Fruit fly (Drosophila melanogaster) whole organism, wandering third instar larva: ENCODE results near the gene RpL24-like.

Experiments
- Abd-B ChIP-seq: fragments of >200 bp; optimal IDR thresholded peaks from 2 replicates; lab custom pipeline; 2017; ENCODE audit warnings: missing biosample characterization, missing genetic modification characterization
- CG32264 ChIP-seq: fragments of 200-800 bp; sonication (Bioruptor generic); optimal IDR thresholded peaks from 2 replicates; lab custom pipeline; 2016; ENCODE audit warnings: missing biosample characterization, missing genetic modification characterization
- CG9705 ChIP-seq: fragments of 200-800 bp; sonication (Bioruptor generic); optimal IDR thresholded peaks from 2 replicates; lab custom pipeline; 2018; ENCODE audit warnings: missing biosample characterization, mild to moderate bottlenecking, missing genetic modification characterization
- CrebA ChIP-seq: fragments of 200-800 bp; sonication (Bioruptor generic); optimal IDR thresholded peaks from 2 replicates; lab custom pipeline; 2016; ENCODE audit warnings: missing biosample characterization, mild to moderate bottlenecking, missing genetic modification characterization, borderline replicate concordance
- Dfd ChIP-seq: fragments of >200 bp; optimal IDR thresholded peaks from 2 replicates; lab custom pipeline; 2017; ENCODE audit warnings: missing biosample characterization, missing genetic modification characterization
- Dif ChIP-seq: fragments of 200-275, 200-300 bp; sonication (Bioruptor generic); optimal IDR thresholded peaks from 2 replicates; lab custom pipeline; 2018; ENCODE audit warnings: missing biosample characterization, missing genetic modification characterization; ENCODE audit not compliant: partially characterized antibody
- GATAd ChIP-seq: sonication (Bioruptor generic); optimal IDR thresholded peaks from 2 replicates; lab custom pipeline; 2016; ENCODE audit warnings: missing biosample characterization, missing genetic modification characterization
- HLH106 ChIP-seq: fragments of 200-800 bp; optimal IDR thresholded peaks from 3 replicates; lab custom pipeline; 2019; ENCODE audit warnings: missing biosample characterization, mild to moderate bottlenecking, missing genetic modification characterization, moderate library complexity
- Hnf4 ChIP-seq: fragments of 200-800 bp; sonication (Bioruptor generic); optimal IDR thresholded peaks from 2 replicates; lab custom pipeline; 2016; ENCODE audit warnings: missing biosample characterization, mild to moderate bottlenecking, missing genetic modification characterization
- Hr78 ChIP-seq: fragments of >200 bp; optimal IDR thresholded peaks from 2 replicates; lab custom pipeline; 2017; ENCODE audit warnings: missing biosample characterization, missing genetic modification characterization
- Hr83 ChIP-seq: fragments of 200-300 bp; sonication (Bioruptor generic); optimal IDR thresholded peaks from 2 replicates; lab custom pipeline; 2016; ENCODE audit warnings: missing biosample characterization, mild to moderate bottlenecking, missing genetic modification characterization, moderate library complexity; ENCODE audit not compliant: poor library complexity, severe bottlenecking
- Jra ChIP-seq: sonication (Bioruptor generic); optimal IDR thresholded peaks from 2 replicates; lab custom pipeline; 2016; ENCODE audit warnings: missing biosample characterization, missing genetic modification characterization
- Mio ChIP-seq: sonication (Bioruptor generic); optimal IDR thresholded peaks from 2 replicates; lab custom pipeline; 2016; ENCODE audit warnings: missing biosample characterization, missing genetic modification characterization
- Myc ChIP-seq: fragments of >200 bp; optimal IDR thresholded peaks from 2 replicates; lab custom pipeline; 2017
- N ChIP-seq: fragments of >200 bp; optimal IDR thresholded peaks from 2 replicates; lab custom pipeline; 2018; ENCODE audit warnings: missing biosample characterization, missing external identifiers, missing genetic modification characterization
- OdsH ChIP-seq: fragments of 200-800 bp; sonication (Bioruptor generic); optimal IDR thresholded peaks from 2 replicates; lab custom pipeline; 2016; ENCODE audit warnings: missing biosample characterization, mild to moderate bottlenecking, missing genetic modification characterization
- Rel ChIP-seq, 2 experiments: fragments of 200-800 bp; sonication (Bioruptor generic) in 1 of 2; optimal IDR thresholded peaks; 2 replicates in 1 of 2; 3 replicates in 1 of 2; lab custom pipeline; 2016 to 2019; ENCODE audit warnings: mild to moderate bottlenecking in 2 of 2, missing biosample characterization in 2 of 2, missing genetic modification characterization in 2 of 2, moderate library complexity in 1 of 2
- Sp1 ChIP-seq: fragments of 200-800 bp; sonication (Bioruptor generic); optimal IDR thresholded peaks from 3 replicates; lab custom pipeline; 2019; ENCODE audit warnings: missing biosample characterization, mild to moderate bottlenecking, missing genetic modification characterization, moderate library complexity
- Vsx2 ChIP-seq: fragments of 200-300, 225-300 bp; sonication (Bioruptor generic); optimal IDR thresholded peaks from 2 replicates; lab custom pipeline; 2018; ENCODE audit warnings: missing biosample characterization, missing genetic modification characterization; ENCODE audit not compliant: partially characterized antibody
- br ChIP-seq: fragments of 200-800 bp; sonication (Bioruptor generic); optimal IDR thresholded peaks from 2 replicates; lab custom pipeline; 2016; ENCODE audit warnings: missing biosample characterization, missing genetic modification characterization
- brk ChIP-seq: fragments of 200-800 bp; sonication (Bioruptor generic); optimal IDR thresholded peaks from 2 replicates; lab custom pipeline; 2016; ENCODE audit warnings: missing biosample characterization, mild to moderate bottlenecking, missing genetic modification characterization
- dmrt93B ChIP-seq: fragments of 200-800 bp; sonication (Bioruptor generic); optimal IDR thresholded peaks from 2 replicates; lab custom pipeline; 2018; ENCODE audit warnings: missing biosample characterization, mild to moderate bottlenecking, missing genetic modification characterization
- ey ChIP-seq: fragments of 200-800 bp; sonication (Bioruptor generic); optimal IDR thresholded peaks from 2 replicates; lab custom pipeline; 2016; ENCODE audit warnings: missing biosample characterization, missing genetic modification characterization
- foxo ChIP-seq, 2 experiments: fragments of 200-800 bp; sonication (Bioruptor generic); optimal IDR thresholded peaks; 2 replicates in 1 of 2; 3 replicates in 1 of 2; lab custom pipeline; 2016 to 2017; ENCODE audit warnings: missing biosample characterization in 2 of 2, missing genetic modification characterization in 2 of 2
- fru ChIP-seq: fragments of 200-800 bp; sonication (Bioruptor generic); optimal IDR thresholded peaks from 3 replicates; lab custom pipeline; 2016; ENCODE audit warnings: missing biosample characterization, mild to moderate bottlenecking, missing genetic modification characterization
- h ChIP-seq: fragments of 200-800 bp; sonication (Bioruptor generic); optimal IDR thresholded peaks from 3 replicates; lab custom pipeline; 2016; ENCODE audit warnings: missing biosample characterization, mild to moderate bottlenecking, missing genetic modification characterization
- jim ChIP-seq: fragments of 175-275, 200-325 bp; sonication (Bioruptor generic); optimal IDR thresholded peaks from 2 replicates; lab custom pipeline; 2016; ENCODE audit warnings: missing biosample characterization, mild to moderate bottlenecking, missing genetic modification characterization
- lola ChIP-seq: fragments of >200 bp; optimal IDR thresholded peaks from 2 replicates; lab custom pipeline; 2017; ENCODE audit warnings: missing biosample characterization, missing genetic modification characterization
- pan ChIP-seq: fragments of >200 bp; optimal IDR thresholded peaks from 2 replicates; lab custom pipeline; 2017
- psq ChIP-seq: fragments of 200-800 bp; sonication (Bioruptor generic); optimal IDR thresholded peaks from 3 replicates; lab custom pipeline; 2017; ENCODE audit warnings: missing biosample characterization, mild to moderate bottlenecking, missing genetic modification characterization, moderate library complexity
- rgr ChIP-seq: fragments of 200-800 bp; sonication (Bioruptor generic); optimal IDR thresholded peaks from 3 replicates; lab custom pipeline; 2016; ENCODE audit warnings: missing biosample characterization, mild to moderate bottlenecking, missing genetic modification characterization
- sage ChIP-seq: fragments of 200-800 bp; sonication (Bioruptor generic); optimal IDR thresholded peaks from 2 replicates; lab custom pipeline; 2016; ENCODE audit warnings: missing biosample characterization, mild to moderate bottlenecking, missing genetic modification characterization
- sv ChIP-seq: fragments of 200-800 bp; sonication (Bioruptor generic); optimal IDR thresholded peaks from 3 replicates; lab custom pipeline; 2016; ENCODE audit warnings: missing biosample characterization, missing genetic modification characterization
- tai ChIP-seq: sonication (Bioruptor generic); optimal IDR thresholded peaks from 2 replicates; lab custom pipeline; 2016; ENCODE audit warnings: missing biosample characterization, missing genetic modification characterization
- usp ChIP-seq: fragments of >200 bp; optimal IDR thresholded peaks from 2 replicates; lab custom pipeline; 2017; ENCODE audit warnings: missing biosample characterization, missing genetic modification characterization
- woc ChIP-seq: sonication (Bioruptor generic); optimal IDR thresholded peaks from 2 replicates; lab custom pipeline; 2016; ENCODE audit warnings: missing biosample characterization, mild to moderate bottlenecking, missing genetic modification characterization

RpL24-like gene

DNA sequence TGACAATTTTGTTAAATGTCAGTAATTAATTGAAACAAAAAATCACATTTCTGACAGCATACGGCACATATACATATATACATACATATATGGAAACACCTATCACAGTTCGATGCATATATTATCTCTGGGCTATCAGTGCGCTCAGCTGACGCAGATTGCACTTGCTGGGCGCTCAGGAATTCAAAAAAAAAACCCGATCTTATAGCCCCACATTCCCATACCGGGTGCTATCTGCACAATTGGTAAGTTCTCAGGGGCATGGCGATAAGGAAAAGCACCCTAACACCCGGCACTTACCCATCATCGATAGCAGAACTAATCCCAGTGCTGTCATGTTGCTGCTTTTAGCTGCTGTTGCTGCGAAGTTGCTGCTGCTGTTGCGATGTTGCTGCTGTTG lies 25.9 kb upstream of the RpL24-like start:
- TF ChIP-seq Hnf4 (no peak), jim (peak; percentile 48), Rel (GFP tag; optimal IDR thresholded peaks at IDR 0.05; lab: Kevin White, UChicago) (no peak), Rel (tag; optimal IDR thresholded peaks at IDR 0.05; lab: Kevin White, UChicago) (peak; percentile 81)

DNA sequence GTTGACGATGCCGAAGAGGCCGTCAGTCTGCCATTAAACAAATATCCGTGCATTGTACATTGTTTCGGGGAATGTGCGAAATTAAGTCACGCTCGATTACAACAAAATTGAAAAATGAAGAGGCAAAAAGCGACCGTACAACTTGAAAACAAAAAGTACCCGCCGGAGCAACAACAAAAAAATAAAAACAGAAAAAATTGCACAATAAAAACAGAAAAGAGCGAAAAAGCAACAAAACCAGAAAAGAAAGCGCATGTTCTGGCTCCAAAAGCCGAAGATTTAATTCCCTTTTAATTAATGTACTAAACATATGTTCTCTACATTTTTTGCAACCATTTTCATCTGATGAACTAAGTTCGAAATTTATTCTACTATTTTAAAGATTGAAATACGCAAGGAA lies 25.2 kb upstream of the RpL24-like start:
- TF ChIP-seq Sp1 (GFP tag; lab: Kevin White, UChicago): peak; percentile 77
- TF ChIP-seq pan (lab: Kevin White, UChicago): no peak
- no peak for TF ChIP-seq Abd-B (GFP tag; lab: Kevin White, UChicago)
- no peak for TF ChIP-seq Dfd
- TF ChIP-seq psq: no peak
- TF ChIP-seq tai: no peak
- no peak for TF ChIP-seq Dif
- TF ChIP-seq GATAd (GFP tag; lab: Kevin White, UChicago): no peak
- TF ChIP-seq Mio (GFP tag; lab: Kevin White, UChicago): no peak
- TF ChIP-seq foxo (GFP tag; optimal IDR thresholded peaks at IDR 0.05; lab: Kevin White, UChicago): no peak
- TF ChIP-seq Myc: no peak
- TF ChIP-seq sv: no peak
- peak; percentile 21 for TF ChIP-seq HLH106 (tag; lab: Kevin White, UChicago)
- no peak for TF ChIP-seq ey (GFP tag; lab: Kevin White, UChicago)
- no peak for TF ChIP-seq sage
- no peak for TF ChIP-seq lola (GFP tag; lab: Kevin White, UChicago)
- TF ChIP-seq jim: no peak
- no peak for TF ChIP-seq Rel (GFP tag; optimal IDR thresholded peaks at IDR 0.05; lab: Kevin White, UChicago)
- peak; percentile 92 for TF ChIP-seq Rel (tag; optimal IDR thresholded peaks at IDR 0.05; lab: Kevin White, UChicago)
- peak; percentile 1 for TF ChIP-seq dmrt93B (GFP tag; lab: Kevin White, UChicago)
- TF ChIP-seq br: no peak
- TF ChIP-seq OdsH: no peak
- no peak for TF ChIP-seq Jra (GFP tag; lab: Kevin White, UChicago)
- TF ChIP-seq brk (GFP tag; lab: Kevin White, UChicago): no peak
- TF ChIP-seq Vsx2: no peak
- TF ChIP-seq rgr (GFP tag; lab: Kevin White, UChicago): no peak
- no peak for TF ChIP-seq fru
- TF ChIP-seq CrebA: no peak
- TF ChIP-seq N: no peak
- no peak for TF ChIP-seq usp
- TF ChIP-seq Hr78 (GFP tag; lab: Kevin White, UChicago): no peak
- no peak for TF ChIP-seq CG32264 (GFP tag; lab: Kevin White, UChicago)

DNA sequence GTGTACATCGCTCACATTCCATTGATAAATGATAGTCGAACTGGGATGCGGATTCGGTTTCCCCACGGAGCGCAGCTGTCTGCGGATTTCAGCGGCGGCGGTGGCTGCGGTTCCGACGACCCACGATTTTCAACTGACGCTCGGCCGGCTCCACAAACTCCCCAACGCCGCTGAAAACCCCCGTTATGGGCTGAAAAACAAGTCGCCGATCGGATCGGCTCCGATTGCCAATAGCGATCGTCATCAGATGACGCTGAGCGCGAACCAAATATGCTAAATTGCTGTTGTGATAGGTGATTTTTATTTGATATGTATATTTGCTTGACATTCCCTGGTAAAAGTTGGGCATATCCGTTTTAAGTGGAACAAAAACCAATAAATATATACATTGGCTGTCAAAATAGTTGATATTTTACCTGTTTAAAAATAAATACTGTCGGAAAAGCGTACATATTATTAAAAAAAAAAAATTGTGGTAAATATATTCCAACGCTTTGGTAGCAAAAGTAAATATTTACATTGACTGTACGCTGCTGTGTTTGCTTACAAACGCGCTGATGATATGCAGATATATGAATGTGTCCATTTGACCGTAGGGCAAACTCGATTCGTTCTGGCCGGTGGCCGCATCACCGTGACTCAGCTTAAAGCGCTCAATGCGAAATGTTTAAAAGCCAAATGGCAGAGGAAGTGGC lies 23.0 kb upstream of the RpL24-like start:
- peak; percentile 69 for TF ChIP-seq psq
- no peak for TF ChIP-seq Rel (GFP tag; optimal IDR thresholded peaks at IDR 0.05; lab: Kevin White, UChicago)
- peak; percentile 100 for TF ChIP-seq Rel (tag; optimal IDR thresholded peaks at IDR 0.05; lab: Kevin White, UChicago)
- TF ChIP-seq Hr83: no peak
- no peak for TF ChIP-seq sage
- peak; percentile 41 for TF ChIP-seq CG32264 (GFP tag; lab: Kevin White, UChicago)
- TF ChIP-seq dmrt93B (GFP tag; lab: Kevin White, UChicago): peak; percentile 68
- TF ChIP-seq brk (GFP tag; lab: Kevin White, UChicago): no peak
- peak; percentile 31 for TF ChIP-seq CG9705 (GFP tag; lab: Kevin White, UChicago)
- TF ChIP-seq foxo (GFP tag; optimal IDR thresholded peaks at IDR 0.05; lab: Kevin White, UChicago): peak in 1 of 2 experiments; percentile 74
- TF ChIP-seq OdsH: peak; percentile 73
- peak; percentile 76 for TF ChIP-seq br
- no peak for TF ChIP-seq tai
- peak; percentile 24 for TF ChIP-seq Jra (GFP tag; lab: Kevin White, UChicago)
- TF ChIP-seq Myc: no peak
- TF ChIP-seq ey (GFP tag; lab: Kevin White, UChicago): peak; percentile 76
- TF ChIP-seq sv: peak; percentile 31
- TF ChIP-seq woc (GFP tag; lab: Kevin White, UChicago): peak; percentile 45
- TF ChIP-seq HLH106 (tag; lab: Kevin White, UChicago): peak; percentile 74
- TF ChIP-seq rgr (GFP tag; lab: Kevin White, UChicago): peak; percentile 76
- TF ChIP-seq h (GFP tag; lab: Kevin White, UChicago): peak; percentile 76
- TF ChIP-seq Hnf4: peak; percentile 54
- TF ChIP-seq fru: peak; percentile 75
- peak; percentile 67 for TF ChIP-seq Sp1 (GFP tag; lab: Kevin White, UChicago)
- TF ChIP-seq, all 38 proteins: peak for 18
